Worm (Caenorhabditis elegans) whole organism, late embryonic: ENCODE data around the gene F21H7.5.

Source experiments
- ceh-48 ChIP-seq: sonication (generic microtip); optimal IDR thresholded peaks from 2 replicates; lab custom pipeline; 2016; ENCODE audit warnings: missing genetic modification characterization, inconsistent platforms, missing compliant biosample characterization
- dve-1 ChIP-seq: sonication (generic microtip); optimal IDR thresholded peaks from 2 replicates; lab custom pipeline; 2017; ENCODE audit warnings: antibody characterized with exemption, mild to moderate bottlenecking, missing genetic modification characterization, missing compliant biosample characterization
- elt-2 ChIP-seq: sonication (generic microtip); optimal IDR thresholded peaks from 2 replicates; lab custom pipeline; 2016; ENCODE audit warnings: missing genetic modification reagents, missing genetic modification characterization, missing compliant biosample characterization
- nhr-11 ChIP-seq: fragments of 150-350 bp; optimal IDR thresholded peaks from 2 replicates; lab custom pipeline; 2014; ENCODE audit warnings: missing biosample characterization, missing genetic modification characterization
- odd-2 ChIP-seq: sonication (generic microtip); optimal IDR thresholded peaks from 2 replicates; lab custom pipeline; 2017; ENCODE audit warnings: antibody characterized with exemption, mild to moderate bottlenecking, missing genetic modification characterization, missing compliant biosample characterization
- pax-1 ChIP-seq: fragments of 150-350 bp; optimal IDR thresholded peaks from 2 replicates; lab custom pipeline; 2014; ENCODE audit warnings: missing biosample characterization, missing genetic modification characterization
- pha-4 ChIP-seq: fragments of 150-350 bp; optimal IDR thresholded peaks from 2 replicates; lab custom pipeline; 2018; ENCODE audit warnings: missing biosample characterization, missing genetic modification reagents, missing genetic modification characterization
- pqm-1 ChIP-seq: sonication (generic microtip); optimal IDR thresholded peaks from 2 replicates; lab custom pipeline; 2016; ENCODE audit warnings: missing genetic modification characterization, missing compliant biosample characterization
- sox-2 ChIP-seq: fragments of 200-800 bp; sonication (Bioruptor generic); IDR thresholded peaks from 2 replicates; pipeline ENCODE4 v1.3.6; 2022; ENCODE audit warnings: missing genetic modification reagents, missing genetic modification characterization, missing compliant biosample characterization
- sox-4 ChIP-seq: sonication (generic microtip); optimal IDR thresholded peaks from 2 replicates; lab custom pipeline; 2017; ENCODE audit warnings: mild to moderate bottlenecking, missing genetic modification characterization, inconsistent platforms, missing compliant biosample characterization
- tbx-2 ChIP-seq: sonication (generic microtip); optimal IDR thresholded peaks from 2 replicates; lab custom pipeline; 2016; ENCODE audit warnings: missing genetic modification characterization, missing compliant biosample characterization

ce11 chrV:16244078-16244477, 6.8 kb downstream of the F21H7.5 start, which contains the start of gene srh-104:
- no peak for TF ChIP-seq dve-1 (tag; lab: Kevin White, UChicago)
- TF ChIP-seq odd-2 (tag; lab: Kevin White, UChicago): no peak
- TF ChIP-seq nhr-11 (tag; lab: Kevin White, UChicago): no peak
- TF ChIP-seq pha-4 (tag; lab: Kevin White, UChicago): no peak
- no peak for TF ChIP-seq pax-1
- no peak for TF ChIP-seq ceh-48 (tag; lab: Kevin White, UChicago)
- TF ChIP-seq elt-2 (tag; lab: Kevin White, UChicago): no peak
- TF ChIP-seq sox-4 (tag; lab: Kevin White, UChicago): no peak
- no peak for TF ChIP-seq pqm-1 (tag; lab: Kevin White, UChicago)
- no peak for TF ChIP-seq sox-2 (GFP tag; lab: Robert Waterston, UW)
- TF ChIP-seq tbx-2 (tag; lab: Kevin White, UChicago): no peak
